Fruit fly (Drosophila melanogaster) whole organism, embryonic: Measurements from ENCODE around the gene CG33108.
A peak's percentile ranks its signal among the peaks of the same experiment; 100 is the strongest.

Source experiments
- Antp ChIP-seq: fragments of 200-800 bp; sonication (Bioruptor generic); optimal IDR thresholded peaks from 3 replicates; lab custom pipeline; 2016; ENCODE audit warnings: missing biosample characterization, missing genetic modification characterization
- CG10267 ChIP-seq: fragments of 200-800 bp; sonication (Bioruptor generic); optimal IDR thresholded peaks from 2 replicates; lab custom pipeline; 2018; ENCODE audit warnings: missing biosample characterization, mild to moderate bottlenecking, missing genetic modification characterization, moderate library complexity
- CG11695 ChIP-seq: fragments of 200-800 bp; sonication (Bioruptor generic); IDR thresholded peaks from 3 replicates; pipeline ENCODE4 v1.3.6; 2022; ENCODE audit warnings: missing biosample characterization, missing genetic modification characterization
- CG11723 ChIP-seq: fragments of 200-800 bp; sonication (Bioruptor generic); optimal IDR thresholded peaks from 2 replicates; lab custom pipeline; 2017; ENCODE audit warnings: missing biosample characterization, mild to moderate bottlenecking, missing genetic modification characterization
- CG12219 ChIP-seq: fragments of 200-800 bp; sonication (Bioruptor generic); optimal IDR thresholded peaks from 3 replicates; lab custom pipeline; 2018; ENCODE audit warnings: missing biosample characterization, mild to moderate bottlenecking, missing genetic modification characterization
- CG1233 ChIP-seq: fragments of 200-800 bp; sonication (Bioruptor generic); optimal IDR thresholded peaks from 4 replicates; lab custom pipeline; 2018; ENCODE audit warnings: missing biosample characterization, mild to moderate bottlenecking, missing genetic modification characterization
- CG14710 ChIP-seq: fragments of 200-800 bp; sonication (Bioruptor generic); optimal IDR thresholded peaks from 3 replicates; lab custom pipeline; 2019; ENCODE audit warnings: missing biosample characterization, mild to moderate bottlenecking, missing genetic modification characterization, moderate library complexity
- CG15514 ChIP-seq: fragments of 200-800 bp; sonication (Bioruptor generic); optimal IDR thresholded peaks from 3 replicates; lab custom pipeline; 2017; ENCODE audit warnings: missing biosample characterization, missing genetic modification characterization, mild to moderate bottlenecking, moderate library complexity, missing genetic modification reagents
- CG17802 ChIP-seq: fragments of 200-800 bp; sonication (Bioruptor generic); optimal IDR thresholded peaks from 2 replicates; lab custom pipeline; 2018; ENCODE audit warnings: missing biosample characterization, mild to moderate bottlenecking, missing genetic modification characterization, moderate library complexity
- CG18476 ChIP-seq: fragments of 200-800 bp; sonication (Bioruptor generic); optimal IDR thresholded peaks from 2 replicates; lab custom pipeline; 2016; ENCODE audit warnings: missing biosample characterization, mild to moderate bottlenecking, missing genetic modification characterization
- CG33213 ChIP-seq: fragments of 200-800 bp; sonication (Bioruptor generic); optimal IDR thresholded peaks from 3 replicates; lab custom pipeline; 2016; ENCODE audit warnings: missing biosample characterization, missing genetic modification characterization
- CG3838 ChIP-seq: fragments of 200-800 bp; sonication (Bioruptor generic); optimal IDR thresholded peaks from 3 replicates; lab custom pipeline; 2016; ENCODE audit warnings: missing biosample characterization, missing genetic modification characterization
- CG42726 ChIP-seq: fragments of 200-800 bp; sonication (Bioruptor generic); IDR thresholded peaks from 2 replicates; pipeline ENCODE4 v1.3.6; 2022; ENCODE audit warnings: missing biosample characterization, missing genetic modification characterization; ENCODE audit not compliant: partially characterized antibody
- CG7372 ChIP-seq: fragments of 200-800 bp; sonication (Bioruptor generic); IDR thresholded peaks from 2 replicates; pipeline ENCODE4 v1.3.6; 2022; ENCODE audit warnings: missing biosample characterization, missing genetic modification characterization
- CG7786 ChIP-seq: fragments of 200-800 bp; sonication (Bioruptor generic); optimal IDR thresholded peaks from 2 replicates; lab custom pipeline; 2016; ENCODE audit warnings: missing biosample characterization, missing genetic modification characterization
- CG8944 ChIP-seq: fragments of 200-800 bp; sonication (Bioruptor generic); optimal IDR thresholded peaks from 3 replicates; lab custom pipeline; 2016; ENCODE audit warnings: missing biosample characterization, missing genetic modification characterization
- Dek ChIP-seq: fragments of 200-800 bp; sonication (Bioruptor generic); optimal IDR thresholded peaks from 3 replicates; lab custom pipeline; 2019; ENCODE audit warnings: missing biosample characterization, mild to moderate bottlenecking, missing genetic modification characterization, moderate library complexity
- Hey ChIP-seq: fragments of 200-800 bp; sonication (Bioruptor generic); optimal IDR thresholded peaks from 3 replicates; lab custom pipeline; 2018; ENCODE audit warnings: missing biosample characterization, mild to moderate bottlenecking, missing genetic modification characterization
- Hmr ChIP-seq: fragments of 200-800 bp; sonication (Bioruptor generic); optimal IDR thresholded peaks from 3 replicates; lab custom pipeline; 2017; ENCODE audit warnings: mild to moderate bottlenecking, missing biosample characterization, missing genetic modification reagents, missing genetic modification characterization
- Hmx ChIP-seq: fragments of 200-800 bp; sonication (Bioruptor generic); optimal IDR thresholded peaks from 2 replicates; lab custom pipeline; 2016; ENCODE audit warnings: missing biosample characterization, missing genetic modification characterization
- Kr ChIP-seq: fragments of 200-800 bp; sonication (Bioruptor generic); optimal IDR thresholded peaks from 2 replicates; lab custom pipeline; 2017; ENCODE audit warnings: missing biosample characterization, mild to moderate bottlenecking, missing genetic modification characterization
- Neu2 ChIP-seq: fragments of 200-800 bp; sonication (Bioruptor generic); optimal IDR thresholded peaks from 3 replicates; lab custom pipeline; 2016; ENCODE audit warnings: missing biosample characterization, missing genetic modification characterization, borderline replicate concordance
- Nf-YA ChIP-seq: fragments of 200-800 bp; sonication (Bioruptor generic); IDR thresholded peaks from 2 replicates; pipeline ENCODE4 v1.3.6; 2022; ENCODE audit warnings: missing biosample characterization, missing genetic modification characterization
- Oaz ChIP-seq: fragments of 200-800 bp; sonication (Bioruptor generic); IDR thresholded peaks from 2 replicates; pipeline ENCODE4 v1.3.6; 2022; ENCODE audit warnings: missing biosample characterization, missing genetic modification characterization
- Spps ChIP-seq: fragments of 200-800 bp; sonication (Bioruptor generic); optimal IDR thresholded peaks from 2 replicates; lab custom pipeline; 2018; ENCODE audit warnings: missing biosample characterization, mild to moderate bottlenecking, missing genetic modification characterization
- chinmo ChIP-seq: fragments of 200-800 bp; sonication (Bioruptor generic); IDR thresholded peaks from 4 replicates; pipeline ENCODE4 v1.3.6; 2022; ENCODE audit warnings: missing biosample characterization, missing genetic modification characterization; ENCODE audit not compliant: partially characterized antibody
- ci ChIP-seq: fragments of 200-800 bp; sonication (Bioruptor generic); IDR thresholded peaks from 3 replicates; pipeline ENCODE4 v1.3.6; 2022; ENCODE audit warnings: missing biosample characterization, missing genetic modification characterization
- dpn ChIP-seq, 2 experiments: fragments of 200-800 bp; sonication (Bioruptor generic); optimal IDR thresholded peaks; 3 replicates each; lab custom pipeline; 2016; ENCODE audit warnings: missing biosample characterization in 2 of 2, missing genetic modification characterization in 2 of 2
- grn ChIP-seq: fragments of 200-800 bp; sonication (Bioruptor generic); optimal IDR thresholded peaks from 3 replicates; lab custom pipeline; 2017; ENCODE audit warnings: missing biosample characterization, missing genetic modification characterization
- hbn ChIP-seq: fragments of 200-800 bp; sonication (Bioruptor generic); IDR thresholded peaks from 2 replicates; pipeline ENCODE4 v1.3.6; 2022; ENCODE audit warnings: missing biosample characterization, missing genetic modification characterization; ENCODE audit not compliant: partially characterized antibody
- jumu ChIP-seq: fragments of 200-800 bp; sonication (Bioruptor generic); optimal IDR thresholded peaks from 3 replicates; lab custom pipeline; 2016; ENCODE audit warnings: missing biosample characterization, missing genetic modification characterization
- kni ChIP-seq: fragments of 200-800 bp; sonication (Bioruptor generic); optimal IDR thresholded peaks from 3 replicates; lab custom pipeline; 2017; ENCODE audit warnings: mild to moderate bottlenecking, missing biosample characterization, missing genetic modification reagents, missing genetic modification characterization
- knrl ChIP-seq: fragments of 200-800 bp; sonication (Bioruptor generic); IDR thresholded peaks from 3 replicates; pipeline ENCODE4 v1.3.6; 2022; ENCODE audit warnings: missing biosample characterization, missing genetic modification characterization; ENCODE audit not compliant: partially characterized antibody
- mld ChIP-seq: fragments of 200-800 bp; sonication (Bioruptor generic); IDR thresholded peaks from 3 replicates; pipeline ENCODE4 v1.3.6; 2022; ENCODE audit warnings: missing biosample characterization, missing genetic modification characterization; ENCODE audit not compliant: partially characterized antibody
- org-1 ChIP-seq: fragments of 200-800 bp; sonication (Bioruptor generic); optimal IDR thresholded peaks from 2 replicates; lab custom pipeline; 2017; ENCODE audit warnings: missing biosample characterization, missing genetic modification characterization
- row ChIP-seq: fragments of 200-800 bp; sonication (Bioruptor generic); IDR thresholded peaks from 3 replicates; pipeline ENCODE4 v1.3.6; 2022; ENCODE audit warnings: missing biosample characterization, missing genetic modification characterization
- schlank ChIP-seq: fragments of 200-800 bp; sonication (Bioruptor generic); optimal IDR thresholded peaks from 2 replicates; lab custom pipeline; 2018; ENCODE audit warnings: missing biosample characterization, mild to moderate bottlenecking, missing genetic modification characterization
- slbo ChIP-seq: fragments of 200-800 bp; sonication (Bioruptor generic); IDR thresholded peaks from 2 replicates; pipeline ENCODE4 v1.3.6; 2022; ENCODE audit warnings: missing biosample characterization, missing genetic modification characterization
- sr ChIP-seq: fragments of 200-800 bp; sonication (Bioruptor generic); IDR thresholded peaks from 3 replicates; pipeline ENCODE4 v1.3.6; 2022; ENCODE audit warnings: missing biosample characterization, missing genetic modification characterization
- stc ChIP-seq: fragments of 200-800 bp; sonication (Bioruptor generic); IDR thresholded peaks from 2 replicates; pipeline ENCODE4 v1.3.6; 2022; ENCODE audit warnings: missing biosample characterization, missing genetic modification characterization
- wor ChIP-seq: fragments of 200-800 bp; sonication (Bioruptor generic); IDR thresholded peaks from 2 replicates; pipeline ENCODE4 v1.3.6; 2022; ENCODE audit warnings: missing biosample characterization, missing genetic modification characterization
- yki ChIP-seq: fragments of >200 bp; optimal IDR thresholded peaks from 3 replicates; lab custom pipeline; 2018

Gene CG33108

dm6 chr3R:23958091-23958838 lies 37.2 kb upstream of the CG33108 start, which contains the start of the genes GluProRS and AP-1sigma (continued):
- TF ChIP-seq CG14710 (tag; lab: Kevin White, UChicago) = peak; percentile 92
- TF ChIP-seq chinmo (GFP tag; lab: Robert Waterston, UW) = peak; percentile 96
- peak; percentile 73 for TF ChIP-seq CG11723 (GFP tag; lab: Kevin White, UChicago)
- peak; percentile 98 for TF ChIP-seq slbo
- peak; percentile 42 for TF ChIP-seq Hey (tag; lab: Kevin White, UChicago)
- TF ChIP-seq CG33213 (GFP tag; lab: Kevin White, UChicago) = peak; percentile 79
- TF ChIP-seq Neu2 (GFP tag; lab: Kevin White, UChicago) = no peak
- no peak for TF ChIP-seq Hmx (GFP tag; lab: Kevin White, UChicago)
- TF ChIP-seq CG7786 = peak; percentile 82
- peak; percentile 86; the same call in 2 of the 3 replicates for TF ChIP-seq mld (GFP tag; lab: Robert Waterston, UW)
- peak; percentile 77 for TF ChIP-seq CG3838 (GFP tag; lab: Kevin White, UChicago)
- peak; percentile 94 for TF ChIP-seq CG7372 (GFP tag; lab: Robert Waterston, UW)
- peak; percentile 88 for TF ChIP-seq Dek (tag; lab: Kevin White, UChicago)
- TF ChIP-seq Spps (tag; lab: Kevin White, UChicago) = peak; percentile 76
- peak; percentile 83 for TF ChIP-seq CG1233 (GFP tag; lab: Kevin White, UChicago)
- TF ChIP-seq CG12219 (GFP tag; lab: Kevin White, UChicago) = peak; percentile 68
- TF ChIP-seq wor (GFP tag; lab: Robert Waterston, UW) = peak; percentile 93
- peak; percentile 82 for TF ChIP-seq CG10267 (tag; lab: Kevin White, UChicago)
- TF ChIP-seq hbn = peak; percentile 79
- peak; percentile 92 for TF ChIP-seq CG11695 (GFP tag; lab: Robert Waterston, UW)
- peak; percentile 56 for TF ChIP-seq grn (GFP tag; lab: Kevin White, UChicago)
- TF ChIP-seq CG8944 (GFP tag; lab: Kevin White, UChicago) = peak; percentile 86
- peak; percentile 91 for TF ChIP-seq CG42726
- TF ChIP-seq schlank = peak; percentile 59
- peak; percentile 91 for TF ChIP-seq yki (lab: Kevin White, UChicago)
- no peak for TF ChIP-seq Kr (GFP tag; lab: Kevin White, UChicago)
- TF ChIP-seq Hmr (GFP tag; lab: Kevin White, UChicago) = peak; percentile 86
- peak; percentile 93 for TF ChIP-seq Oaz
- peak; percentile 70 for TF ChIP-seq CG17802 (tag; lab: Kevin White, UChicago)
- TF ChIP-seq sr = peak; percentile 87
- TF ChIP-seq kni = peak; percentile 51
- peak; percentile 89 to 94 for TF ChIP-seq dpn (GFP tag; optimal IDR thresholded peaks at IDR 0.05; lab: Kevin White, UChicago)
- TF ChIP-seq knrl (GFP tag; lab: Robert Waterston, UW) = peak; percentile 97
- TF ChIP-seq jumu = peak; percentile 83
- peak; percentile 85 for TF ChIP-seq Nf-YA (GFP tag; lab: Robert Waterston, UW)
- peak; percentile 77 for TF ChIP-seq org-1 (GFP tag; lab: Kevin White, UChicago)
- peak; percentile 99 for TF ChIP-seq row (GFP tag; lab: Robert Waterston, UW)
- TF ChIP-seq CG18476 (GFP tag; lab: Kevin White, UChicago) = peak; percentile 91
- peak; percentile 96 for TF ChIP-seq ci
- peak; percentile 74 for TF ChIP-seq Antp (GFP tag; lab: Kevin White, UChicago)
- TF ChIP-seq CG15514 (GFP tag; lab: Kevin White, UChicago) = peak; percentile 80
- peak; percentile 90 for TF ChIP-seq stc (GFP tag; lab: Robert Waterston, UW)
- TF ChIP-seq, all 482 proteins: peak for 445
